Worm (Caenorhabditis elegans) whole organism, L1 larva: ENCODE results near the gene ech-1.1.

Source experiments
- dpl-1 ChIP-seq, 3 experiments: fragments of 150-350 bp in 2 of 3; sonication (generic microtip) in 1 of 3; optimal IDR thresholded peaks; 2 replicates each; lab custom pipeline; 2014 to 2017; ENCODE audit warnings: missing biosample characterization in 3 of 3, missing genetic modification characterization in 3 of 3, missing genetic modification reagents in 3 of 3
- mep-1 ChIP-seq: fragments of 150-350 bp; optimal IDR thresholded peaks from 2 replicates; lab custom pipeline; 2014; ENCODE audit warnings: missing biosample characterization, missing genetic modification characterization
- nhr-11 ChIP-seq: fragments of 150-350 bp; optimal IDR thresholded peaks from 2 replicates; lab custom pipeline; 2014; ENCODE audit warnings: missing biosample characterization, missing genetic modification characterization
- pqm-1 ChIP-seq: sonication (generic microtip); optimal IDR thresholded peaks from 3 replicates; lab custom pipeline; 2017; ENCODE audit warnings: missing biosample characterization, missing genetic modification characterization
- ztf-11 ChIP-seq, 2 experiments: sonication (generic microtip); optimal IDR thresholded peaks; 2 replicates each; lab custom pipeline; 2016 to 2017; ENCODE audit warnings: missing genetic modification characterization in 2 of 2, missing biosample characterization in 1 of 2, missing compliant biosample characterization in 1 of 2

DNA sequence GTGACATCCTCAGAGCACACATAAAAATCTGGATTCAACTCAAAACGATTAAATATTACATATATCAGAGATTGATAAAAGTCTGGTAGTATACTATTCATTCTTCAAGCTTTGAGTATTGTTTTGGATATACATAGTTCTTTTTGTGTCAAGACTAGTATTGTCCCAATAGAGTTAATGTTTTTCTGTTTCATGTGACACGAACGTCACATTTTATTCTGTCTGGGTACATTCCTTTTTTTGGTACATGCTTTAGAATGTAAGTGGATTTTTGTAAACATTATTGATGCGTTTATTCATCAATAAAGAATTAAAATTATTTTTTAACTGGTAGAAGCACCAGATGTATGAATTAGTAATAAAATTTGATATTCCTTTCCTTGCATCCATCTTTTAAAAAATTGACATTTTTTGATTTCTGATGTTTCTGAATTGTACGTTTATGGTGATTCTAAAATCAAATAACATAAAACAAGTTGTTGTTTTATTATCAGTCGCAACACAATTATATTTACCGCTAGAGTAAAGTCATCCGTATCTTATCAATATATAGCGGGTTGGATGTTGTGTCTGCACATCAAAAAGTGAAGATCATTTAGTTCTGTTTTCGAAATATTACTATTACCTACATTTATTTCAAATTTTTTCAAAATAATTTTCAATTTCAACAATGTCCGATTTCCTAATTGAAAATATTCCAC lies 45.3 kb downstream of the ech-1.1 start, which contains the start of the genes srt-22 and nhr-246:
- TF ChIP-seq ztf-11 (tag; optimal IDR thresholded peaks at IDR 0.05; lab: Kevin White, UChicago), result no peak
- no peak for TF ChIP-seq dpl-1 (GFP tag; optimal IDR thresholded peaks at IDR 0.05; lab: Kevin White, UChicago)
- TF ChIP-seq nhr-11, result no peak
- no peak for TF ChIP-seq pqm-1 (tag; lab: Kevin White, UChicago)
- TF ChIP-seq mep-1 (tag; lab: Kevin White, UChicago), result no peak
